Worm (Caenorhabditis elegans): ENCODE measurements around the gene F15H10.5.

DNA sequence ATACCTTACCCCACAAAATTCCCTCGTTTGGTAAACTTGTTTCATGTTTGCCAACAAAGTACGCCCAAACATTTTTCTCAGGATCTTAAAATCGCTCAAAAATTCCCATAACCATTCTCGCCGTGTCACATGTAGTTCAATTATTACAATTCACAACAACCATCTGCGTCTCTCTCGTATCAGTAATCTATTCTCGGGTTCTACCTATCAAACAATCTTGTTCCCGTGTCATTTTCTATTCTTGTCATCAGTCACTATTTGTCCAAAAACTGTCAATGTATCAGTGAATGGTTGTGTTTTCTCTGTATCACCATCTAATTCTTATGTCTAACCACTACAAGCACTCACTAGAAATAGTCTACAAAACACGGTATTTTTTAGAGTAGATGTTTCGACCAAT lies 47.7 kb downstream of the F15H10.5 start:
- no peak for TF ChIP-seq tbx-11 (GFP tag; IDR thresholded peaks at IDR 0.05)
- no peak for TF ChIP-seq ama-1 (optimal IDR thresholded peaks at IDR 0.05)
- no peak for TF ChIP-seq hmbx-1 (tag; optimal IDR thresholded peaks at IDR 0.05)
